Worm (Caenorhabditis elegans) whole organism, L1 larva: ENCODE results near the gene emre-1.

Source experiments
- C16A3.4 ChIP-seq: fragments of 150-350 bp; optimal IDR thresholded peaks from 2 replicates; lab custom pipeline; 2014; ENCODE audit warnings: missing biosample characterization, missing genetic modification characterization
- alr-1 ChIP-seq: fragments of 200-800 bp; sonication (Bioruptor generic); optimal IDR thresholded peaks from 2 replicates; lab custom pipeline; 2018; ENCODE audit warnings: borderline replicate concordance, mild to moderate bottlenecking, missing genetic modification characterization, missing compliant biosample characterization
- blmp-1 ChIP-seq: fragments of 150-350 bp; optimal IDR thresholded peaks from 2 replicates; lab custom pipeline; 2014; ENCODE audit warnings: missing biosample characterization, missing genetic modification characterization
- ceh-82 ChIP-seq, 3 experiments: fragments of 150-350 bp in 1 of 3; sonication (generic microtip) in 2 of 3; optimal IDR thresholded peaks; 2 replicates each; lab custom pipeline; 2014 to 2017; ENCODE audit warnings: missing biosample characterization in 3 of 3, missing genetic modification characterization in 3 of 3
- ceh-88 ChIP-seq: fragments of 200-800 bp; sonication (Bioruptor generic); IDR thresholded peaks from 2 replicates; pipeline ENCODE4 v1.3.6; 2022; ENCODE audit warnings: missing genetic modification characterization, missing compliant biosample characterization
- dpl-1 ChIP-seq, 3 experiments: fragments of 150-350 bp in 2 of 3; sonication (generic microtip) in 1 of 3; optimal IDR thresholded peaks; 2 replicates each; lab custom pipeline; 2014 to 2017; ENCODE audit warnings: missing biosample characterization in 3 of 3, missing genetic modification characterization in 3 of 3, missing genetic modification reagents in 3 of 3
- dsc-1 ChIP-seq: sonication (generic microtip); optimal IDR thresholded peaks from 2 replicates; lab custom pipeline; 2016; ENCODE audit warnings: mild to moderate bottlenecking, missing genetic modification characterization, missing compliant biosample characterization
- efl-1 ChIP-seq, 4 experiments: fragments of 150-350 bp; optimal IDR thresholded peaks in 3 of 4; peaks in 1 of 4; 1 replicate in 1 of 4; 2 replicates in 3 of 4; lab custom pipeline; 2014; ENCODE audit warnings: missing biosample characterization in 2 of 4, missing genetic modification characterization in 2 of 4, missing genetic modification reagents in 2 of 4
- egl-13 ChIP-seq: sonication (generic microtip); optimal IDR thresholded peaks from 2 replicates; lab custom pipeline; 2016; ENCODE audit warnings: missing genotype, missing genetic modification reagents, missing genetic modification characterization, missing compliant biosample characterization
- egl-27 ChIP-seq, 2 experiments: fragments of 150-350 bp in 1 of 2; sonication (generic microtip); optimal IDR thresholded peaks; 3 replicates each; lab custom pipeline; 2017 to 2018; ENCODE audit warnings: missing biosample characterization in 2 of 2, missing genetic modification characterization in 2 of 2, missing genetic modification reagents in 2 of 2
- elt-2 ChIP-seq: sonication (generic microtip); optimal IDR thresholded peaks from 2 replicates; lab custom pipeline; 2016; ENCODE audit warnings: missing genetic modification characterization, mild to moderate bottlenecking, inconsistent platforms, missing compliant biosample characterization, missing genetic modification reagents
- fkh-8 ChIP-seq: sonication (generic microtip); optimal IDR thresholded peaks from 2 replicates; lab custom pipeline; 2016; ENCODE audit warnings: mild to moderate bottlenecking, missing genetic modification characterization, missing compliant biosample characterization
- fos-1 ChIP-seq: fragments of 150-350 bp; optimal IDR thresholded peaks from 2 replicates; lab custom pipeline; 2014; ENCODE audit warnings: missing biosample characterization, missing genetic modification characterization
- irx-1 ChIP-seq: sonication (generic microtip); optimal IDR thresholded peaks from 2 replicates; lab custom pipeline; 2016; ENCODE audit warnings: missing genetic modification characterization, missing compliant biosample characterization
- isw-1 ChIP-seq: fragments of 200-800 bp; sonication (Bioruptor generic); IDR thresholded peaks from 2 replicates; pipeline ENCODE4 v1.3.6; 2022; ENCODE audit warnings: missing genetic modification characterization, missing compliant biosample characterization
- jun-1 ChIP-seq: fragments of 150-350 bp; optimal IDR thresholded peaks from 2 replicates; lab custom pipeline; 2014; ENCODE audit warnings: missing biosample characterization, missing genetic modification reagents, missing genetic modification characterization
- lin-13 ChIP-seq: fragments of 150-350 bp; optimal IDR thresholded peaks from 2 replicates; lab custom pipeline; 2014; ENCODE audit warnings: missing biosample characterization, missing genetic modification reagents, missing genetic modification characterization
- lin-14 ChIP-seq: fragments of 200-800 bp; sonication (Bioruptor generic); optimal IDR thresholded peaks from 2 replicates; lab custom pipeline; 2018; ENCODE audit warnings: mild to moderate bottlenecking, missing genetic modification characterization, moderate library complexity, missing compliant biosample characterization
- lin-15B ChIP-seq: fragments of 150-350 bp; sonication (generic microtip); optimal IDR thresholded peaks from 3 replicates; lab custom pipeline; 2014; ENCODE audit warnings: missing biosample characterization, missing genetic modification characterization
- lin-35 ChIP-seq, 2 experiments: fragments of 150-350 bp; optimal IDR thresholded peaks; 2 replicates each; lab custom pipeline; 2014; ENCODE audit warnings: missing biosample characterization in 2 of 2, missing genetic modification characterization in 2 of 2, missing genetic modification reagents in 2 of 2
- lsy-2 ChIP-seq, 2 experiments: fragments of 150-350 bp; optimal IDR thresholded peaks; 2 replicates each; lab custom pipeline; 2014; ENCODE audit warnings: missing biosample characterization in 2 of 2, missing genetic modification characterization in 2 of 2
- mdl-1 ChIP-seq, 2 experiments: fragments of 150-350 bp; optimal IDR thresholded peaks; 2 replicates each; lab custom pipeline; 2014 to 2017; ENCODE audit warnings: missing biosample characterization in 2 of 2, missing genetic modification characterization in 2 of 2, inconsistent platforms in 1 of 2
- mef-2 ChIP-seq: fragments of 150-350 bp; optimal IDR thresholded peaks from 2 replicates; lab custom pipeline; 2014; ENCODE audit warnings: missing biosample characterization, missing genetic modification characterization
- mep-1 ChIP-seq: fragments of 150-350 bp; optimal IDR thresholded peaks from 2 replicates; lab custom pipeline; 2014; ENCODE audit warnings: missing biosample characterization, missing genetic modification characterization
- nhr-19 ChIP-seq: fragments of 200-800 bp; sonication (Bioruptor generic); conservative IDR thresholded peaks from 2 replicates; pipeline ENCODE4 v1.3.6; 2022; ENCODE audit warnings: missing genetic modification characterization, missing compliant biosample characterization
- nhr-20 ChIP-seq: sonication (generic microtip); optimal IDR thresholded peaks from 2 replicates; lab custom pipeline; 2016; ENCODE audit warnings: mild to moderate bottlenecking, missing genetic modification characterization, missing compliant biosample characterization
- nhr-237 ChIP-seq: fragments of 150-350 bp; optimal IDR thresholded peaks from 2 replicates; lab custom pipeline; 2014; ENCODE audit warnings: missing biosample characterization, missing genetic modification characterization
- nhr-28 ChIP-seq: fragments of 150-350 bp; optimal IDR thresholded peaks from 2 replicates; lab custom pipeline; 2014; ENCODE audit warnings: missing biosample characterization, missing genetic modification characterization
- nhr-47 ChIP-seq: sonication (generic microtip); optimal IDR thresholded peaks from 2 replicates; lab custom pipeline; 2016; ENCODE audit warnings: mild to moderate bottlenecking, missing genetic modification characterization, moderate library complexity, missing compliant biosample characterization
- nhr-71 ChIP-seq: sonication (generic microtip); optimal IDR thresholded peaks from 2 replicates; lab custom pipeline; 2016; ENCODE audit warnings: mild to moderate bottlenecking, missing genetic modification characterization, moderate library complexity, missing compliant biosample characterization
- nhr-76 ChIP-seq: sonication (generic microtip); optimal IDR thresholded peaks from 2 replicates; lab custom pipeline; 2017; ENCODE audit warnings: missing biosample characterization, missing genetic modification characterization
- nhr-85 ChIP-seq: sonication (generic microtip); peaks from one replicate; lab custom pipeline; 2016; ENCODE audit warnings: missing genetic modification characterization, inconsistent platforms, missing compliant biosample characterization
- pqm-1 ChIP-seq: sonication (generic microtip); optimal IDR thresholded peaks from 3 replicates; lab custom pipeline; 2017; ENCODE audit warnings: missing biosample characterization, missing genetic modification characterization
- rnt-1 ChIP-seq: sonication (generic microtip); optimal IDR thresholded peaks from 2 replicates; lab custom pipeline; 2016; ENCODE audit warnings: mild to moderate bottlenecking, missing genetic modification characterization, moderate library complexity, missing compliant biosample characterization
- skn-1 ChIP-seq: fragments of 150-350 bp; optimal IDR thresholded peaks from 2 replicates; lab custom pipeline; 2014; ENCODE audit warnings: missing biosample characterization, missing genetic modification characterization
- snpc-4 ChIP-seq: fragments of 150-350 bp; optimal IDR thresholded peaks from 2 replicates; lab custom pipeline; 2014; ENCODE audit warnings: missing biosample characterization, missing genetic modification characterization
- snu-23 ChIP-seq: sonication (generic microtip); optimal IDR thresholded peaks from 2 replicates; lab custom pipeline; 2016; ENCODE audit warnings: missing genetic modification characterization, missing compliant biosample characterization
- sox-4 ChIP-seq: sonication (generic microtip); optimal IDR thresholded peaks from 2 replicates; lab custom pipeline; 2016; ENCODE audit warnings: missing genetic modification characterization, missing compliant biosample characterization
- sptf-1 ChIP-seq: fragments of 150-350 bp; optimal IDR thresholded peaks from 2 replicates; lab custom pipeline; 2014; ENCODE audit warnings: missing biosample characterization, missing genetic modification characterization
- swsn-7 ChIP-seq: sonication (generic microtip); optimal IDR thresholded peaks from 2 replicates; lab custom pipeline; 2016; ENCODE audit warnings: missing genetic modification characterization, missing compliant biosample characterization
- tbx-2 ChIP-seq: sonication (generic microtip); optimal IDR thresholded peaks from 2 replicates; lab custom pipeline; 2016; ENCODE audit warnings: missing genetic modification characterization, missing compliant biosample characterization
- unc-130 ChIP-seq: fragments of 150-350 bp; optimal IDR thresholded peaks from 2 replicates; lab custom pipeline; 2017; ENCODE audit warnings: missing biosample characterization, missing genetic modification characterization, inconsistent platforms
- xbp-1 ChIP-seq: sonication (generic microtip); optimal IDR thresholded peaks from 2 replicates; lab custom pipeline; 2016; ENCODE audit warnings: missing genetic modification characterization, missing compliant biosample characterization
- ztf-4 ChIP-seq: fragments of 150-350 bp; optimal IDR thresholded peaks from 2 replicates; lab custom pipeline; 2014; ENCODE audit warnings: missing biosample characterization, missing genetic modification characterization

The emre-1 gene

DNA sequence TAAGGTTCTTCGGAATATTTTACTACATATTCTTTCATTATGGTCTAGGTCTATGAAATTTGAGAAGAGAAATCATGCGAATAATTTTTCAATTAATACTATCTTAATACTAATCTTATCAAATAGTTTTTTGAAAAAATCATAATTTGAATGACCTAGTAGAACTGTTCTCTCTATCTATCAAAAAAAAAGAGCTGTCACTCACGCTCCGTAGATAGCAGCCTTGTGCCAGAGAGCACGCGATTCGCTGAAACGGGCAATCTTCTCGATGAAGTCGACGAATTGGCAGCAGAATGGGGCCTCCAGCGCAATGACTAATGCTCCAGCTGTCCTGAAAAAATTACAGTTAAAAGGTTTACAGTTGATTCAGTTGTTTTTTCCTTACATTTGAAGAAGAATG, 9.9 kb upstream of the emre-1 start:
- no peak for TF ChIP-seq irx-1 (tag; lab: Kevin White, UChicago)
- TF ChIP-seq nhr-28 (tag; lab: Kevin White, UChicago), result no peak
- TF ChIP-seq mef-2 (tag; lab: Kevin White, UChicago), result no peak
- no peak for TF ChIP-seq ceh-82 (tag; optimal IDR thresholded peaks at IDR 0.05; lab: Kevin White, UChicago)
- no peak for TF ChIP-seq egl-27 (tag; optimal IDR thresholded peaks at IDR 0.05; lab: Kevin White, UChicago)
- TF ChIP-seq sox-4 (tag; lab: Kevin White, UChicago), result no peak
- TF ChIP-seq pqm-1 (tag; lab: Kevin White, UChicago), result no peak
- TF ChIP-seq ceh-88 (GFP tag; lab: Robert Waterston, UW), result no peak
- TF ChIP-seq lin-13 (GFP tag; lab: Kevin White, UChicago), result no peak
- no peak for TF ChIP-seq rnt-1 (tag; lab: Kevin White, UChicago)
- no peak for TF ChIP-seq isw-1
- no peak for TF ChIP-seq alr-1 (tag; lab: Kevin White, UChicago)
- TF ChIP-seq nhr-237 (tag; lab: Kevin White, UChicago), result no peak
- TF ChIP-seq, all 84 proteins: peak for 0

ce11 chrX:14970221-14970801, 9.2 kb upstream of the emre-1 start, which contains the start of the genes flwr-1 and tbc-1:
flwr-1 (minus strand) TSS chrX:14970271.
tbc-1 (plus strand) TSS chrX:14970751.
- TF ChIP-seq tbx-2 (peak; percentile 16), elt-2 (no peak), fkh-8 (tag; lab: Kevin White, UChicago) (peak; percentile 51), nhr-47 (tag; lab: Kevin White, UChicago) (peak; percentile 38), skn-1 (tag; lab: Kevin White, UChicago) (peak; percentile 34), mep-1 (tag; lab: Kevin White, UChicago) (no peak), nhr-20 (peak; percentile 17), mef-2 (tag; lab: Kevin White, UChicago) (peak; percentile 3), rnt-1 (tag; lab: Kevin White, UChicago) (peak; percentile 29), blmp-1 (tag; lab: Kevin White, UChicago) (no peak), unc-130 (tag; lab: Kevin White, UChicago) (peak; percentile 66), nhr-71 (tag; lab: Kevin White, UChicago) (peak; percentile 55), nhr-76 (tag; lab: Kevin White, UChicago) (no peak), sox-4 (tag; lab: Kevin White, UChicago) (no peak), efl-1 (optimal IDR thresholded peaks at IDR 0.05; lab: Kevin White, UChicago) (no peak), efl-1 (GFP tag; optimal IDR thresholded peaks at IDR 0.05 in 1 of 2; lab: Kevin White, UChicago) (peak in 1 of 2 experiments; percentile 59), nhr-85 (tag; lab: Kevin White, UChicago) (no peak), mdl-1 (tag; optimal IDR thresholded peaks at IDR 0.05; lab: Kevin White, UChicago) (peak in 1 of 2 experiments; percentile 38), dpl-1 (GFP tag; optimal IDR thresholded peaks at IDR 0.05; lab: Kevin White, UChicago) (peak in 1 of 3 experiments; percentile 32), ztf-4 (tag; lab: Kevin White, UChicago) (no peak), alr-1 (tag; lab: Kevin White, UChicago) (no peak), lin-15B (tag; lab: Kevin White, UChicago) (peak; percentile 2), fos-1 (tag; lab: Kevin White, UChicago) (peak; percentile 30), xbp-1 (tag; lab: Kevin White, UChicago) (peak; percentile 41), nhr-19 (GFP tag; lab: Robert Waterston, UW) (0 out of 2 replicates have a peak, but pooled peaks have one; percentile 31), snu-23 (GFP tag; lab: Kevin White, UChicago) (peak; percentile 49), isw-1 (no peak), lin-14 (peak; percentile 53), snpc-4 (tag; lab: Kevin White, UChicago) (peak; percentile 18), ceh-82 (tag; optimal IDR thresholded peaks at IDR 0.05; lab: Kevin White, UChicago) (peak in 1 of 3 experiments; percentile 62), egl-13 (tag; lab: Kevin White, UChicago) (no peak), swsn-7 (tag; lab: Kevin White, UChicago) (peak; percentile 53), C16A3.4 (tag; lab: Kevin White, UChicago) (no peak), dsc-1 (tag; lab: Kevin White, UChicago) (peak; percentile 37), lsy-2 (tag; optimal IDR thresholded peaks at IDR 0.05; lab: Kevin White, UChicago) (peak in 1 of 2 experiments; percentile 9), jun-1 (no peak), lin-35 (GFP tag; optimal IDR thresholded peaks at IDR 0.05; lab: Kevin White, UChicago) (peak; percentile 27 to 55), sptf-1 (tag; lab: Kevin White, UChicago) (no peak)
